Worm (Caenorhabditis elegans) whole organism, L3 larva: ENCODE data around the gene acbp-3.

Experiments
- ceh-16 ChIP-seq: sonication (generic microtip); optimal IDR thresholded peaks from 2 replicates; lab custom pipeline; 2017; ENCODE audit warnings: missing biosample characterization, missing genetic modification characterization
- egl-5 ChIP-seq: fragments of 150-350 bp; optimal IDR thresholded peaks from 2 replicates; lab custom pipeline; 2017; ENCODE audit warnings: missing biosample characterization, missing genetic modification reagents, missing genetic modification characterization, inconsistent platforms
- elt-1 ChIP-seq: fragments of 150-350 bp; optimal IDR thresholded peaks from 2 replicates; lab custom pipeline; 2014; ENCODE audit warnings: missing biosample characterization, missing genetic modification characterization
- jun-1 ChIP-seq: fragments of 150-350 bp; optimal IDR thresholded peaks from 2 replicates; lab custom pipeline; 2014; ENCODE audit warnings: missing biosample characterization, missing genetic modification reagents, missing genetic modification characterization
- lin-39 ChIP-seq: fragments of 150-350 bp; optimal IDR thresholded peaks from 2 replicates; lab custom pipeline; 2018; ENCODE audit warnings: missing biosample characterization, missing genetic modification reagents, missing genetic modification characterization
- nfya-1 ChIP-seq: sonication (generic microtip); optimal IDR thresholded peaks from 2 replicates; lab custom pipeline; 2017; ENCODE audit warnings: missing genetic modification characterization, mild to moderate bottlenecking, missing compliant biosample characterization, antibody characterized with exemption, moderate library complexity; ENCODE audit not compliant: insufficient read depth
- nhr-77 ChIP-seq: fragments of 150-350 bp; optimal IDR thresholded peaks from 2 replicates; lab custom pipeline; 2014; ENCODE audit warnings: missing biosample characterization, missing genetic modification characterization
- pha-4 ChIP-seq: fragments of 150-350 bp; optimal IDR thresholded peaks from 2 replicates; lab custom pipeline; 2014; ENCODE audit warnings: missing biosample characterization, missing genetic modification reagents, missing genetic modification characterization

- TF ChIP-seq nfya-1 (tag; lab: Kevin White, UChicago) (no peak), elt-1 (no peak), lin-39 (tag; lab: Kevin White, UChicago) (no peak), jun-1 (tag; lab: Kevin White, UChicago) (no peak), pha-4 (tag; lab: Kevin White, UChicago) (no peak), ceh-16 (tag; lab: Kevin White, UChicago) (no peak), egl-5 (tag; lab: Kevin White, UChicago) (no peak), nhr-77 (tag; lab: Kevin White, UChicago) (no peak)
Observed at ce11 chrX:10861673-10862072, 41.4 kb upstream of the acbp-3 start.
